Worm (Caenorhabditis elegans): ENCODE results near the gene ZK669.5.
A peak's percentile ranks its signal among the peaks of the same experiment; 100 is the strongest.

The ZK669.5 gene

DNA sequence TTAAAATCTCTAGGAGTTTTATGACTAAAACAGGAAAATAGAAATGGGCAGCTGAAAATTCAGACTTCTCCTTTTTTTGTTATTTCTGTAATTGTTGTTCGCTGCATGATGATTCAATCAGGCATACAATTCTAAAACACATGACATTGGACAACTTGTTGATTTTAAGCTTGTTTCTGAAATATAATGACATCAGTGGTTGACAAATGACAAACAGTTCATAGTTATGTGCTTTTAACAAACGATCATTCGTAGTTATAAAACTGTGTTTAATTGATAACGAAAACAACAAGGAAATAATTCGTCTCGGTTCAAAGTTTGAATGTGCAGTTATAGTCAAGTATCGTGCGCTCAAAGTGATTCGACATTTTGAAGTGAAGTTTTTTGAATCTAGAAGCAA, 1.6 kb upstream of the ZK669.5 start:
- TF ChIP-seq daf-16 (GFP tag; optimal IDR thresholded peaks at IDR 0.05): no peak
- TF ChIP-seq daf-16 (tag; optimal IDR thresholded peaks at IDR 0.05): peak; percentile 89
- TF ChIP-seq dve-1 (tag; optimal IDR thresholded peaks at IDR 0.05; ENCODE audit: insufficient read depth): peak; percentile 59
- TF ChIP-seq F10B5.3 (tag; optimal IDR thresholded peaks at IDR 0.05): no peak

DNA sequence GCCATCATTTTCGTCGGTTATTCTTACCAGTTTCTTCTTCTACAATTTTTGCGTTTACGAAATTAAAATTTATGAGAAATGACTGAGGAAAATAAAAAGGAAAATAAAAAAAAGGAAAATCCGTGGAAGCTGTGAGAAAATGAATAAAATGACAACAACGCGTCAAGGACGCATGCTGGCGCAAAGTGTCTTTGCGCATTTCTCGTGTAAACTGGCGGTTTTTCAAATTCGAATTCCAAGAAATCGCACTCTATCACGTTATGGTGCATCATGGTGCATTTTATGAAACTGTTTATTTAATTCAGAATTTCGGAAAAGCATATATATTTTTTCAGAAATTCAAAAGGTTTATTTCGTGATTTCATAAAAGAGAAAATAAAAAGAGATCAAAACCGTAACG, 1.5 kb downstream of the ZK669.5 start, which contains the start of gene dbt-1:
dbt-1 (minus strand) TSS at position 39 of the 400 bp plus-strand sequence.
- peak; percentile 38 for TF ChIP-seq F37D6.2 (tag; optimal IDR thresholded peaks at IDR 0.05)
- TF ChIP-seq daf-12 (tag; optimal IDR thresholded peaks at IDR 0.05): no peak
- TF ChIP-seq ctbp-1 (GFP tag; IDR thresholded peaks at IDR 0.05): peak; percentile 22; the same call in 1 of the 2 replicates
- no peak for TF ChIP-seq zag-1 (tag; optimal IDR thresholded peaks at IDR 0.05)
- TF ChIP-seq nhr-48 (tag; optimal IDR thresholded peaks at IDR 0.05): peak; percentile 62
- no peak for TF ChIP-seq Y105C5A.15 (GFP tag; IDR thresholded peaks at IDR 0.05)
- peak in 1 of 2 experiments; percentile 13 for TF ChIP-seq daf-16 (GFP tag; optimal IDR thresholded peaks at IDR 0.05)
- peak; percentile 36 for TF ChIP-seq daf-16 (tag; optimal IDR thresholded peaks at IDR 0.05)
- TF ChIP-seq mxl-2 (GFP tag; conservative IDR thresholded peaks at IDR 0.05): no peak
- TF ChIP-seq zip-11 (GFP tag; IDR thresholded peaks at IDR 0.05): no peak
- no peak for TF ChIP-seq Y75B8A.6 (GFP tag; IDR thresholded peaks at IDR 0.05)
- TF ChIP-seq aha-1 (tag): peak; percentile 89
- no peak for TF ChIP-seq ZK337.2 (GFP tag; IDR thresholded peaks at IDR 0.05)
- TF ChIP-seq pha-4 (GFP tag; IDR thresholded peaks at IDR 0.05): no peak
- peak; percentile 4 for TF ChIP-seq pha-4 (tag; optimal IDR thresholded peaks at IDR 0.05)
- no peak for TF ChIP-seq nhr-10 (tag; optimal IDR thresholded peaks at IDR 0.05)
- TF ChIP-seq spr-1 (tag; optimal IDR thresholded peaks at IDR 0.05): peak; percentile 15
- TF ChIP-seq nhr-25 (tag; optimal IDR thresholded peaks at IDR 0.05; ENCODE audit: borderline replicate concordance, insufficient read depth): peak; percentile 59
- TF ChIP-seq madf-9 (GFP tag; conservative IDR thresholded peaks at IDR 0.05): no peak
- no peak for TF ChIP-seq aly-2 (tag; optimal IDR thresholded peaks at IDR 0.05)
- TF ChIP-seq daf-19 (GFP tag; conservative IDR thresholded peaks at IDR 0.05): no peak
- TF ChIP-seq hmg-1.1 (GFP tag; IDR thresholded peaks at IDR 0.05): peak; percentile 73
- peak; percentile 48 for TF ChIP-seq lin-13 (GFP tag; optimal IDR thresholded peaks at IDR 0.05)
- TF ChIP-seq F26F4.8 (GFP tag; conservative IDR thresholded peaks at IDR 0.05): no peak
- TF ChIP-seq lin-29 (GFP tag; IDR thresholded peaks at IDR 0.05): no peak
- TF ChIP-seq zfp-3 (GFP tag; conservative IDR thresholded peaks at IDR 0.05): no peak
- no peak for TF ChIP-seq mxl-3 (GFP tag; optimal IDR thresholded peaks at IDR 0.05)
- TF ChIP-seq dmd-6 (GFP tag; IDR thresholded peaks at IDR 0.05): no peak; the same call in 1 of the 2 replicates
- no peak for TF ChIP-seq tag-97 (GFP tag; IDR thresholded peaks at IDR 0.05)
- TF ChIP-seq ceh-20 (GFP tag; IDR thresholded peaks at IDR 0.05): no peak
- TF ChIP-seq F10B5.3 (tag; optimal IDR thresholded peaks at IDR 0.05): peak; percentile 76
- 0 out of 2 replicates have a peak, but pooled peaks have one; percentile 10 for TF ChIP-seq tra-1 (GFP tag; IDR thresholded peaks at IDR 0.05)
- TF ChIP-seq dve-1 (tag; optimal IDR thresholded peaks at IDR 0.05; ENCODE audit: insufficient read depth): peak; percentile 77
- no peak for TF ChIP-seq D1046.2 (GFP tag; IDR thresholded peaks at IDR 0.05)
- TF ChIP-seq mes-2 (tag; optimal IDR thresholded peaks at IDR 0.05; ENCODE audit: poor library complexity, severe bottlenecking): no peak
- peak in 1 of 2 experiments; percentile 91 for TF ChIP-seq lsy-2 (tag; optimal IDR thresholded peaks at IDR 0.05)
- peak; percentile 18 for TF ChIP-seq nhr-77 (tag; optimal IDR thresholded peaks at IDR 0.05)
- TF ChIP-seq ceh-32 (tag; optimal IDR thresholded peaks at IDR 0.05; ENCODE audit: poor library complexity): no peak
- no peak for TF ChIP-seq ceh-82 (tag; optimal IDR thresholded peaks at IDR 0.05)
- TF ChIP-seq F44E2.7 (GFP tag; IDR thresholded peaks at IDR 0.05): no peak
- TF ChIP-seq nhr-28 (tag; optimal IDR thresholded peaks at IDR 0.05): peak; percentile 35
- peak; percentile 86 for TF ChIP-seq duxl-1 (tag; optimal IDR thresholded peaks at IDR 0.05; ENCODE audit: poor library complexity)
- TF ChIP-seq T20F7.1 (GFP tag; optimal IDR thresholded peaks at IDR 0.05): peak; percentile 58
- TF ChIP-seq ama-1 (optimal IDR thresholded peaks at IDR 0.05): peak; percentile 43
- TF ChIP-seq vab-7 (GFP tag; IDR thresholded peaks at IDR 0.05): no peak
- TF ChIP-seq hif-1 (tag; optimal IDR thresholded peaks at IDR 0.05): peak in 1 of 2 experiments; percentile 32
- TF ChIP-seq ztf-7 (tag; optimal IDR thresholded peaks at IDR 0.05): peak; percentile 49
- peak; percentile 76 for TF ChIP-seq mep-1 (tag; optimal IDR thresholded peaks at IDR 0.05)
- no peak for TF ChIP-seq sdz-12 (GFP tag; optimal IDR thresholded peaks at IDR 0.05)
